Worm (Caenorhabditis elegans) whole organism, L2 larva: ENCODE measurements around the gene C05B5.11.

ENCODE experiments used
- C34F6.9 ChIP-seq: fragments of 150-350 bp; optimal IDR thresholded peaks from 2 replicates; lab custom pipeline; 2014; ENCODE audit warnings: missing biosample characterization, missing genetic modification characterization
- F13H6.1 ChIP-seq: sonication (generic microtip); optimal IDR thresholded peaks from 2 replicates; lab custom pipeline; 2016; ENCODE audit warnings: missing genetic modification characterization, missing compliant biosample characterization
- R02D3.7 ChIP-seq: fragments of 150-350 bp; optimal IDR thresholded peaks from 2 replicates; lab custom pipeline; 2014; ENCODE audit warnings: missing biosample characterization, missing genetic modification characterization
- ZK546.5 ChIP-seq: sonication (generic microtip); optimal IDR thresholded peaks from 2 replicates; lab custom pipeline; 2017; ENCODE audit warnings: missing biosample characterization, missing genetic modification characterization
- alr-1 ChIP-seq: fragments of 150-350 bp; optimal IDR thresholded peaks from 2 replicates; lab custom pipeline; 2014; ENCODE audit warnings: missing biosample characterization, missing genetic modification characterization
- aly-2 ChIP-seq: fragments of 150-350 bp; optimal IDR thresholded peaks from 2 replicates; lab custom pipeline; 2014; ENCODE audit warnings: missing biosample characterization, missing genetic modification characterization
- ama-1 ChIP-seq: fragments of 150-350 bp; optimal IDR thresholded peaks from 2 replicates; lab custom pipeline; 2018; ENCODE audit warnings: inconsistent platforms
- blmp-1 ChIP-seq: sonication (generic microtip); optimal IDR thresholded peaks from 2 replicates; lab custom pipeline; 2017; ENCODE audit warnings: missing genetic modification characterization, mild to moderate bottlenecking, missing compliant biosample characterization, antibody characterized with exemption, moderate library complexity; ENCODE audit not compliant: insufficient read depth
- ceh-16 ChIP-seq: fragments of 150-350 bp; optimal IDR thresholded peaks from 2 replicates; lab custom pipeline; 2014; ENCODE audit warnings: missing biosample characterization, missing genetic modification characterization
- ceh-82 ChIP-seq: fragments of 150-350 bp; optimal IDR thresholded peaks from 2 replicates; lab custom pipeline; 2014; ENCODE audit warnings: missing biosample characterization, missing genetic modification characterization
- crh-2 ChIP-seq: sonication (generic microtip); optimal IDR thresholded peaks from 2 replicates; lab custom pipeline; 2017; ENCODE audit warnings: missing biosample characterization, missing genetic modification characterization
- dmd-4 ChIP-seq: sonication (generic microtip); optimal IDR thresholded peaks from 2 replicates; lab custom pipeline; 2017; ENCODE audit warnings: missing biosample characterization, missing genetic modification characterization
- egl-27 ChIP-seq: sonication (generic microtip); optimal IDR thresholded peaks from 3 replicates; lab custom pipeline; 2017; ENCODE audit warnings: missing biosample characterization, missing genetic modification reagents, missing genetic modification characterization
- elt-1 ChIP-seq: fragments of 150-350 bp; optimal IDR thresholded peaks from 2 replicates; lab custom pipeline; 2014; ENCODE audit warnings: missing biosample characterization, missing genetic modification characterization
- elt-3 ChIP-seq: sonication (generic microtip); optimal IDR thresholded peaks from 2 replicates; lab custom pipeline; 2017; ENCODE audit warnings: missing biosample characterization, missing genetic modification characterization
- fos-1 ChIP-seq: fragments of 150-350 bp; optimal IDR thresholded peaks from 2 replicates; lab custom pipeline; 2014; ENCODE audit warnings: missing biosample characterization, missing genetic modification characterization
- gmeb-1 ChIP-seq: fragments of 150-350 bp; optimal IDR thresholded peaks from 2 replicates; lab custom pipeline; 2014; ENCODE audit warnings: missing biosample characterization, missing genetic modification characterization
- lin-11 ChIP-seq: fragments of 150-350 bp; sonication (generic microtip); optimal IDR thresholded peaks from 2 replicates; lab custom pipeline; 2014; ENCODE audit warnings: missing biosample characterization, missing genetic modification characterization, inconsistent platforms, mixed read lengths
- lin-39 ChIP-seq: fragments of 150-350 bp; optimal IDR thresholded peaks from 2 replicates; lab custom pipeline; 2014; ENCODE audit warnings: missing biosample characterization, missing genetic modification reagents, missing genetic modification characterization
- lsy-2 ChIP-seq, 2 experiments: fragments of 150-350 bp in 1 of 2; sonication (generic microtip) in 1 of 2; optimal IDR thresholded peaks; 2 replicates each; lab custom pipeline; 2014 to 2017; ENCODE audit warnings: missing biosample characterization in 2 of 2, missing genetic modification characterization in 2 of 2
- mab-5 ChIP-seq: fragments of 150-350 bp; optimal IDR thresholded peaks from 2 replicates; lab custom pipeline; 2014; ENCODE audit warnings: missing biosample characterization, missing genetic modification characterization
- mbf-1 ChIP-seq: sonication (generic microtip); optimal IDR thresholded peaks from 2 replicates; lab custom pipeline; 2017; ENCODE audit warnings: missing biosample characterization, missing genetic modification characterization
- mdl-1 ChIP-seq, 2 experiments: fragments of 150-350 bp in 1 of 2; sonication (generic microtip) in 1 of 2; optimal IDR thresholded peaks; 2 replicates each; lab custom pipeline; 2017; ENCODE audit warnings: missing biosample characterization in 2 of 2, missing genetic modification characterization in 2 of 2
- nhr-10 ChIP-seq: sonication (generic microtip); optimal IDR thresholded peaks from 2 replicates; lab custom pipeline; 2017; ENCODE audit warnings: missing biosample characterization, missing genetic modification characterization
- nhr-11 ChIP-seq: fragments of 150-350 bp; optimal IDR thresholded peaks from 2 replicates; lab custom pipeline; 2014; ENCODE audit warnings: missing biosample characterization, missing genetic modification characterization
- nhr-12 ChIP-seq: fragments of 150-350 bp; optimal IDR thresholded peaks from 2 replicates; lab custom pipeline; 2014; ENCODE audit warnings: missing biosample characterization, missing genetic modification characterization
- nhr-129 ChIP-seq: fragments of 150-350 bp; optimal IDR thresholded peaks from 2 replicates; lab custom pipeline; 2014; ENCODE audit warnings: missing biosample characterization, missing genetic modification characterization
- nhr-23 ChIP-seq: fragments of 150-350 bp; optimal IDR thresholded peaks from 2 replicates; lab custom pipeline; 2014; ENCODE audit warnings: missing biosample characterization, missing genetic modification reagents, missing genetic modification characterization
- nhr-237 ChIP-seq: fragments of 150-350 bp; optimal IDR thresholded peaks from 2 replicates; lab custom pipeline; 2014; ENCODE audit warnings: missing biosample characterization, missing genetic modification characterization
- nhr-25 ChIP-seq: fragments of 150-350 bp; sonication (generic microtip); optimal IDR thresholded peaks from 3 replicates; lab custom pipeline; 2014; ENCODE audit warnings: missing biosample characterization, missing genetic modification characterization
- nhr-6 ChIP-seq: fragments of 150-350 bp; optimal IDR thresholded peaks from 2 replicates; lab custom pipeline; 2014; ENCODE audit warnings: missing biosample characterization, missing genetic modification characterization
- nhr-77 ChIP-seq: fragments of 150-350 bp; optimal IDR thresholded peaks from 2 replicates; lab custom pipeline; 2014; ENCODE audit warnings: missing biosample characterization, missing genetic modification characterization
- sem-4 ChIP-seq: fragments of 150-350 bp; optimal IDR thresholded peaks from 2 replicates; lab custom pipeline; 2014; ENCODE audit warnings: missing biosample characterization, missing genetic modification reagents, missing genetic modification characterization
- skn-1 ChIP-seq: sonication (generic microtip); optimal IDR thresholded peaks from 2 replicates; lab custom pipeline; 2017; ENCODE audit warnings: missing biosample characterization, missing genetic modification characterization
- sma-3 ChIP-seq: sonication (generic microtip); optimal IDR thresholded peaks from 2 replicates; lab custom pipeline; 2016; ENCODE audit warnings: missing genetic modification reagents, missing genetic modification characterization, missing compliant biosample characterization
- sma-9 ChIP-seq, 2 experiments: fragments of 150-350 bp in 1 of 2; sonication (generic microtip) in 1 of 2; optimal IDR thresholded peaks; 2 replicates each; lab custom pipeline; 2014 to 2016; ENCODE audit warnings: missing genetic modification characterization in 2 of 2, mild to moderate bottlenecking in 1 of 2, missing biosample characterization in 1 of 2, missing compliant biosample characterization in 1 of 2, missing genetic modification reagents in 1 of 2, moderate library complexity in 1 of 2
- unc-39 ChIP-seq: fragments of 150-350 bp; optimal IDR thresholded peaks from 2 replicates; lab custom pipeline; 2014; ENCODE audit warnings: missing biosample characterization, missing genetic modification characterization
- unc-55 ChIP-seq: fragments of 150-350 bp; sonication (generic microtip); optimal IDR thresholded peaks from 3 replicates; lab custom pipeline; 2014; ENCODE audit warnings: missing biosample characterization, missing genetic modification reagents, missing genetic modification characterization
- unc-62 ChIP-seq: fragments of 150-350 bp; optimal IDR thresholded peaks from 2 replicates; lab custom pipeline; 2014; ENCODE audit warnings: missing biosample characterization, missing genetic modification reagents, missing genetic modification characterization
- zag-1 ChIP-seq: fragments of 150-350 bp; optimal IDR thresholded peaks from 2 replicates; lab custom pipeline; 2014; ENCODE audit warnings: missing biosample characterization, missing genetic modification characterization
- ztf-1 ChIP-seq: fragments of 200-800 bp; sonication (Bioruptor generic); conservative IDR thresholded peaks from 2 replicates; pipeline ENCODE4 v1.3.6; 2022; ENCODE audit warnings: missing genetic modification characterization, missing compliant biosample characterization
- ztf-11 ChIP-seq: sonication (generic microtip); optimal IDR thresholded peaks from 2 replicates; lab custom pipeline; 2017; ENCODE audit warnings: missing biosample characterization, missing genetic modification characterization

The C05B5.11 gene

ce11 chrIII:9984604-9985003 is 19.7 kb upstream of the C05B5.11 start:
- TF ChIP-seq unc-62: no peak
- TF ChIP-seq ama-1 (lab: Kevin White, UChicago): no peak
- no peak for TF ChIP-seq ceh-16 (tag; lab: Kevin White, UChicago)
- no peak for TF ChIP-seq nhr-10 (tag; lab: Kevin White, UChicago)
- no peak for TF ChIP-seq blmp-1 (tag; lab: Kevin White, UChicago)
- no peak for TF ChIP-seq ztf-1 (GFP tag; lab: Robert Waterston, UW)
- TF ChIP-seq zag-1 (tag; lab: Kevin White, UChicago): no peak
- no peak for TF ChIP-seq ZK546.5
- TF ChIP-seq nhr-12 (tag; lab: Kevin White, UChicago): no peak
- no peak for TF ChIP-seq egl-27
- TF ChIP-seq elt-3 (tag; lab: Kevin White, UChicago): no peak
- TF ChIP-seq lsy-2 (tag; optimal IDR thresholded peaks at IDR 0.05; lab: Kevin White, UChicago): no peak
- no peak for TF ChIP-seq elt-1 (tag; lab: Kevin White, UChicago)
- no peak for TF ChIP-seq nhr-6 (tag; lab: Kevin White, UChicago)
- TF ChIP-seq ztf-11 (tag; lab: Kevin White, UChicago): no peak

ce11 chrIII:9985542-9985941 is 18.8 kb upstream of the C05B5.11 start:
- TF ChIP-seq nhr-77 (tag; lab: Kevin White, UChicago) (no peak), ceh-82 (tag; lab: Kevin White, UChicago) (no peak), elt-3 (tag; lab: Kevin White, UChicago) (no peak), unc-55 (GFP tag; lab: Kevin White, UChicago) (peak; percentile 95), mab-5 (tag; lab: Kevin White, UChicago) (peak; percentile 74), blmp-1 (tag; lab: Kevin White, UChicago) (no peak)

- TF ChIP-seq nhr-129 (tag; lab: Kevin White, UChicago): peak; percentile 39
- TF ChIP-seq C34F6.9 (tag; lab: Kevin White, UChicago): no peak
These were observed 17.4 kb upstream of the C05B5.11 start, which contains the start of gene C05B5.12 for ce11 chrIII:9986827-9987429. Gene C05B5.12, plus strand, starts transcription at chrIII:9987379.

- no peak for TF ChIP-seq alr-1
- no peak for TF ChIP-seq lin-11 (tag; lab: Kevin White, UChicago)
- no peak for TF ChIP-seq nhr-11 (tag; lab: Kevin White, UChicago)
- no peak for TF ChIP-seq ZK546.5
- no peak for TF ChIP-seq elt-3 (tag; lab: Kevin White, UChicago)
- TF ChIP-seq fos-1: no peak
- no peak for TF ChIP-seq R02D3.7 (tag; lab: Kevin White, UChicago)
- no peak for TF ChIP-seq dmd-4 (tag; lab: Kevin White, UChicago)
- TF ChIP-seq nhr-6 (tag; lab: Kevin White, UChicago): no peak
- TF ChIP-seq nhr-237 (tag; lab: Kevin White, UChicago): no peak
- no peak for TF ChIP-seq egl-27
- no peak for TF ChIP-seq nhr-77 (tag; lab: Kevin White, UChicago)
- TF ChIP-seq mdl-1 (tag; optimal IDR thresholded peaks at IDR 0.05; lab: Kevin White, UChicago): no peak
- TF ChIP-seq unc-62: no peak
- no peak for TF ChIP-seq elt-1 (tag; lab: Kevin White, UChicago)
- TF ChIP-seq, all 48 proteins: peak for 0
These were observed 16.0 kb upstream of the C05B5.11 start, which contains the start of gene C05B5.1 for ce11 chrIII:9988352-9988751. Gene C05B5.1, minus strand, starts transcription at chrIII:9988452.

ce11 chrIII:9991324-9991723 is 13.0 kb upstream of the C05B5.11 start:
- no peak for TF ChIP-seq elt-3 (tag; lab: Kevin White, UChicago)
- no peak for TF ChIP-seq sma-9 (GFP tag; optimal IDR thresholded peaks at IDR 0.05; lab: Kevin White, UChicago)
- no peak for TF ChIP-seq sma-9 (tag; optimal IDR thresholded peaks at IDR 0.05; lab: Kevin White, UChicago)
- TF ChIP-seq blmp-1 (tag; lab: Kevin White, UChicago): peak; percentile 46
- no peak for TF ChIP-seq unc-55 (GFP tag; lab: Kevin White, UChicago)
- no peak for TF ChIP-seq aly-2
- TF ChIP-seq nhr-25 (tag; lab: Kevin White, UChicago): peak; percentile 11
- TF ChIP-seq ztf-11 (tag; lab: Kevin White, UChicago): no peak
- no peak for TF ChIP-seq dmd-4 (tag; lab: Kevin White, UChicago)
- no peak for TF ChIP-seq sem-4 (tag; lab: Kevin White, UChicago)
- no peak for TF ChIP-seq egl-27
- no peak for TF ChIP-seq ama-1 (lab: Kevin White, UChicago)
- TF ChIP-seq gmeb-1 (tag; lab: Kevin White, UChicago): no peak
- TF ChIP-seq unc-62: no peak
- no peak for TF ChIP-seq lsy-2 (tag; optimal IDR thresholded peaks at IDR 0.05; lab: Kevin White, UChicago)
- no peak for TF ChIP-seq sma-3
- TF ChIP-seq unc-39 (tag; lab: Kevin White, UChicago): no peak
- no peak for TF ChIP-seq F13H6.1
- no peak for TF ChIP-seq zag-1 (tag; lab: Kevin White, UChicago)
- TF ChIP-seq nhr-23 (tag; lab: Kevin White, UChicago): peak; percentile 58
- TF ChIP-seq R02D3.7 (tag; lab: Kevin White, UChicago): no peak
- peak; percentile 66 for TF ChIP-seq elt-1 (tag; lab: Kevin White, UChicago)
- TF ChIP-seq ceh-16 (tag; lab: Kevin White, UChicago): peak; percentile 75
- no peak for TF ChIP-seq mbf-1
- no peak for TF ChIP-seq lin-39 (tag; lab: Kevin White, UChicago)
- TF ChIP-seq ZK546.5: no peak
- TF ChIP-seq skn-1: no peak
- TF ChIP-seq crh-2 (tag; lab: Kevin White, UChicago): no peak
- TF ChIP-seq, all 48 proteins: peak for 5
